Worm (Caenorhabditis elegans): Measurements from ENCODE around the gene fbxb-105.

fbxb-105 gene

ce11 chrII:2779253-2779652, 8.6 kb upstream of the fbxb-105 start, which contains the start of gene F08D12.3:
Gene F08D12.3, plus strand, starts transcription at chrII:2779553.
- TF ChIP-seq ces-1 (GFP tag; optimal IDR thresholded peaks at IDR 0.05): no peak
- TF ChIP-seq tbx-8 (GFP tag; optimal IDR thresholded peaks at IDR 0.05): no peak
- no peak for TF ChIP-seq sem-2 (GFP tag; optimal IDR thresholded peaks at IDR 0.05)
- no peak for TF ChIP-seq unc-39 (tag; optimal IDR thresholded peaks at IDR 0.05)
- TF ChIP-seq blmp-1 (tag; optimal IDR thresholded peaks at IDR 0.05): no peak

- TF ChIP-seq nhr-28 (tag; optimal IDR thresholded peaks at IDR 0.05) (no peak), unc-120 (tag; optimal IDR thresholded peaks at IDR 0.05; ENCODE audit: poor library complexity, severe bottlenecking) (no peak), tbx-8 (GFP tag; optimal IDR thresholded peaks at IDR 0.05) (no peak), hlh-1 (tag; optimal IDR thresholded peaks at IDR 0.05) (no peak), M03D4.4 (tag; optimal IDR thresholded peaks at IDR 0.05) (no peak), ham-2 (GFP tag; optimal IDR thresholded peaks at IDR 0.05) (no peak), blmp-1 (tag; optimal IDR thresholded peaks at IDR 0.05) (no peak)
Observed at ce11 chrII:2777846-2778245, 7.2 kb upstream of the fbxb-105 start, which contains the start of gene F08D12.4. Gene F08D12.4, plus strand, starts transcription at chrII:2778146.

- no peak for TF ChIP-seq nhr-2 (tag; optimal IDR thresholded peaks at IDR 0.05)
- TF ChIP-seq nhr-12 (tag; optimal IDR thresholded peaks at IDR 0.05): no peak
Observed at ce11 chrII:2774904-2775303, 4.2 kb upstream of the fbxb-105 start, which contains the start of gene fbxb-111. Gene fbxb-111, minus strand, starts transcription at chrII:2775004.

ce11 chrII:2773534-2773933, 2.8 kb upstream of the fbxb-105 start, which contains the start of gene sdz-9:
Gene sdz-9, minus strand, starts transcription at chrII:2773634.
- TF ChIP-seq ceh-39 (tag; optimal IDR thresholded peaks at IDR 0.05): no peak
- no peak for TF ChIP-seq ceh-43 (GFP tag; optimal IDR thresholded peaks at IDR 0.05)
- TF ChIP-seq nhr-76 (tag; optimal IDR thresholded peaks at IDR 0.05): no peak
- TF ChIP-seq ces-1 (GFP tag; optimal IDR thresholded peaks at IDR 0.05): no peak
- no peak for TF ChIP-seq unc-62 (GFP tag; optimal IDR thresholded peaks at IDR 0.05)
- no peak for TF ChIP-seq nhr-2 (tag; optimal IDR thresholded peaks at IDR 0.05)
- TF ChIP-seq unc-120 (tag; optimal IDR thresholded peaks at IDR 0.05; ENCODE audit: poor library complexity, severe bottlenecking): no peak
- no peak for TF ChIP-seq flh-1 (GFP tag; optimal IDR thresholded peaks at IDR 0.05)
- no peak for TF ChIP-seq hlh-1 (tag; optimal IDR thresholded peaks at IDR 0.05)
- no peak for TF ChIP-seq elt-3 (tag; optimal IDR thresholded peaks at IDR 0.05)
- no peak for TF ChIP-seq tbx-8 (GFP tag; optimal IDR thresholded peaks at IDR 0.05)
- TF ChIP-seq mab-5 (tag; optimal IDR thresholded peaks at IDR 0.05): no peak
- no peak for TF ChIP-seq sptf-1 (tag; optimal IDR thresholded peaks at IDR 0.05)
- TF ChIP-seq ztf-11 (tag; optimal IDR thresholded peaks at IDR 0.05): no peak
- no peak for TF ChIP-seq lin-13 (tag; optimal IDR thresholded peaks at IDR 0.05)
- TF ChIP-seq nhr-28 (tag; optimal IDR thresholded peaks at IDR 0.05): no peak
- TF ChIP-seq mep-1 (tag; optimal IDR thresholded peaks at IDR 0.05): no peak
- TF ChIP-seq nhr-12 (tag; optimal IDR thresholded peaks at IDR 0.05): no peak
- TF ChIP-seq mls-2 (tag; optimal IDR thresholded peaks at IDR 0.05): no peak
- no peak for TF ChIP-seq lsy-2 (tag; optimal IDR thresholded peaks at IDR 0.05)

- TF ChIP-seq tbx-8 (GFP tag; optimal IDR thresholded peaks at IDR 0.05): no peak
- TF ChIP-seq ceh-39 (tag; optimal IDR thresholded peaks at IDR 0.05): peak; percentile 18
- TF ChIP-seq cnd-1 (tag; optimal IDR thresholded peaks at IDR 0.05): no peak
- no peak for TF ChIP-seq sptf-1 (tag; optimal IDR thresholded peaks at IDR 0.05)
- TF ChIP-seq blmp-1 (tag; optimal IDR thresholded peaks at IDR 0.05): no peak
Observed at ce11 chrII:2772166-2772565, 1.5 kb upstream of the fbxb-105 start, which contains the start of gene sdz-10. Gene sdz-10, minus strand, starts transcription at chrII:2772266.

ce11 chrII:2769021-2769420, 1.7 kb downstream of the fbxb-105 start, which contains the start of gene F08D12.7:
Gene F08D12.7, minus strand, starts transcription at chrII:2769121.
- TF ChIP-seq hlh-1 (tag; optimal IDR thresholded peaks at IDR 0.05) (peak; percentile 88), ces-1 (GFP tag; optimal IDR thresholded peaks at IDR 0.05) (no peak), M03D4.4 (tag; optimal IDR thresholded peaks at IDR 0.05) (no peak)

- TF ChIP-seq nhr-12 (tag; optimal IDR thresholded peaks at IDR 0.05) (no peak), cnd-1 (tag; optimal IDR thresholded peaks at IDR 0.05) (no peak), ces-1 (GFP tag; optimal IDR thresholded peaks at IDR 0.05) (no peak), unc-39 (tag; optimal IDR thresholded peaks at IDR 0.05) (no peak), elt-3 (tag; optimal IDR thresholded peaks at IDR 0.05) (no peak), mls-2 (tag; optimal IDR thresholded peaks at IDR 0.05) (no peak), bed-3 (GFP tag; optimal IDR thresholded peaks at IDR 0.05) (no peak), tbx-8 (GFP tag; optimal IDR thresholded peaks at IDR 0.05) (no peak), zip-8 (tag; optimal IDR thresholded peaks at IDR 0.05) (no peak), elt-1 (tag; optimal IDR thresholded peaks at IDR 0.05; ENCODE audit: borderline replicate concordance, insufficient read depth) (no peak), unc-62 (GFP tag; optimal IDR thresholded peaks at IDR 0.05) (no peak), lsy-2 (tag; optimal IDR thresholded peaks at IDR 0.05) (no peak), M03D4.4 (tag; optimal IDR thresholded peaks at IDR 0.05) (no peak), sem-2 (GFP tag; optimal IDR thresholded peaks at IDR 0.05) (no peak), unc-120 (tag; optimal IDR thresholded peaks at IDR 0.05; ENCODE audit: poor library complexity, severe bottlenecking) (no peak), drap-1 (GFP tag; optimal IDR thresholded peaks at IDR 0.05) (no peak), ceh-39 (tag; optimal IDR thresholded peaks at IDR 0.05) (no peak), nhr-237 (tag; optimal IDR thresholded peaks at IDR 0.05) (no peak), nhr-76 (tag; optimal IDR thresholded peaks at IDR 0.05) (no peak), ceh-43 (GFP tag; optimal IDR thresholded peaks at IDR 0.05) (no peak)
Observed at ce11 chrII:2766331-2766730, 4.4 kb downstream of the fbxb-105 start, which contains the start of gene F08D12.15. Gene F08D12.15, plus strand, starts transcription at chrII:2766631.
